Worm (Caenorhabditis elegans) whole organism, L3 larva: Measurements from ENCODE around the gene T05A7.1.
A peak's percentile ranks its signal among the peaks of the same experiment; 100 is the strongest.

ENCODE experiments used
- R02D3.7 ChIP-seq: fragments of 150-350 bp; optimal IDR thresholded peaks from 2 replicates; lab custom pipeline; 2014; ENCODE audit warnings: missing biosample characterization, missing genetic modification characterization
- ama-1 ChIP-seq: fragments of 150-350 bp; optimal IDR thresholded peaks from 2 replicates; lab custom pipeline; 2018
- elt-2 ChIP-seq: sonication (generic microtip); optimal IDR thresholded peaks from 2 replicates; lab custom pipeline; 2016; ENCODE audit warnings: missing genetic modification reagents, mild to moderate bottlenecking, missing genetic modification characterization, missing compliant biosample characterization
- fkh-10 ChIP-seq: sonication (generic microtip); optimal IDR thresholded peaks from 2 replicates; lab custom pipeline; 2017; ENCODE audit warnings: missing biosample characterization, missing genetic modification reagents, missing genetic modification characterization
- lin-39 ChIP-seq: fragments of 150-350 bp; optimal IDR thresholded peaks from 2 replicates; lab custom pipeline; 2018; ENCODE audit warnings: missing biosample characterization, missing genetic modification reagents, missing genetic modification characterization
- mdl-1 ChIP-seq: fragments of 150-350 bp; optimal IDR thresholded peaks from 2 replicates; lab custom pipeline; 2014; ENCODE audit warnings: missing biosample characterization, missing genetic modification characterization
- nfya-1 ChIP-seq: sonication (generic microtip); optimal IDR thresholded peaks from 2 replicates; lab custom pipeline; 2017; ENCODE audit warnings: missing genetic modification characterization, mild to moderate bottlenecking, missing compliant biosample characterization, antibody characterized with exemption, moderate library complexity; ENCODE audit not compliant: insufficient read depth
- nhr-28 ChIP-seq: fragments of 150-350 bp; optimal IDR thresholded peaks from 2 replicates; lab custom pipeline; 2014; ENCODE audit warnings: missing biosample characterization, missing genetic modification characterization
- nhr-76 ChIP-seq: fragments of 150-350 bp; sonication (generic microtip); optimal IDR thresholded peaks from 5 replicates; lab custom pipeline; 2014; ENCODE audit warnings: missing biosample characterization, missing genetic modification characterization
- pqm-1 ChIP-seq: fragments of 150-350 bp; optimal IDR thresholded peaks from 2 replicates; lab custom pipeline; 2017; ENCODE audit warnings: missing biosample characterization, missing genetic modification characterization, inconsistent platforms
- zag-1 ChIP-seq: fragments of 150-350 bp; optimal IDR thresholded peaks from 2 replicates; lab custom pipeline; 2014; ENCODE audit warnings: missing biosample characterization, missing genetic modification characterization

ce11 chrII:4673670-4674069 lies 4.3 kb upstream of the T05A7.1 start:
- TF ChIP-seq R02D3.7 (tag; lab: Kevin White, UChicago) (no peak), elt-2 (no peak), lin-39 (tag; lab: Kevin White, UChicago) (no peak), nhr-76 (tag; lab: Kevin White, UChicago) (no peak), pqm-1 (tag; lab: Kevin White, UChicago) (no peak), ama-1 (peak; percentile 56), zag-1 (tag; lab: Kevin White, UChicago) (no peak), nhr-28 (no peak), mdl-1 (tag; lab: Kevin White, UChicago) (no peak), fkh-10 (no peak), nfya-1 (tag; lab: Kevin White, UChicago) (no peak)
